Worm (Caenorhabditis elegans): Measurements from ENCODE around the gene cup-4.

ce11 chrIII:7900733-7901132, 34.4 kb downstream of the cup-4 start, which contains the start of gene best-24:
- TF ChIP-seq set-16 (GFP tag; IDR thresholded peaks at IDR 0.05) (no peak), aha-1 (tag) (no peak), mes-2 (tag; optimal IDR thresholded peaks at IDR 0.05; ENCODE audit: poor library complexity, severe bottlenecking) (no peak), unc-39 (tag; optimal IDR thresholded peaks at IDR 0.05) (no peak), hlh-30 (tag; optimal IDR thresholded peaks at IDR 0.05; ENCODE audit: insufficient read depth) (no peak)
